Worm (Caenorhabditis elegans) whole organism, mixed stage, embryonic: ENCODE data around the gene acr-7.

Source experiments
- cnd-1 ChIP-seq: fragments of 200-800 bp; sonication (Bioruptor generic); optimal IDR thresholded peaks from 2 replicates; lab custom pipeline; 2018; ENCODE audit warnings: mild to moderate bottlenecking, missing genetic modification characterization, missing compliant biosample characterization
- snpc-4 ChIP-seq: fragments of 150-350 bp; optimal IDR thresholded peaks from 2 replicates; lab custom pipeline; 2014; ENCODE audit warnings: missing biosample characterization, missing genetic modification characterization

DNA sequence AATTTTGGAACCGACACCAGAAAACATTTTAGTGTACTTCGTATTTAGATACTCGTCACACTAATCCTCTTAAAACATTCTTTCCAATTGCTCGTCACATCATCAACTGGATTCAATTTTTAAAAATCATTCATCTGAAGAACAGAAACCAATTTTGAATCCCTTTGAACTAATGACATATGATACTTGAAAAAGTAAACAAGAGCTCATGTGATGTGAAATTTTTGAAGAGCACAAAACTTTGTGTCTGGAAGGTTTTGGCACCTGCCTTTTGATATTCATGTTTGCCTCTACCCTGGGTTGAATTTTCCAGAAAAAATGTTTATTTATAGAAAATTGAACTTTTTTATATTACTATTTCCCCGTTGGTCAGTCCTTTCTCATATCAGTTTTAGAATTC, 39.2 kb upstream of the acr-7 start:
- TF ChIP-seq snpc-4 (no peak), cnd-1 (tag; lab: Kevin White, UChicago) (no peak)
